Worm (Caenorhabditis elegans): ENCODE data around the gene T05B4.9.

T05B4.9 gene

ce11 chrV:4138688-4139087 is 20.5 kb upstream of the T05B4.9 start, which contains the start of gene lgc-29:
TSS of gene lgc-29 (plus strand) at chrV:4138988.
- TF ChIP-seq grh-1 (GFP tag; IDR thresholded peaks at IDR 0.05), result no peak
- no peak for TF ChIP-seq nhr-71 (tag; optimal IDR thresholded peaks at IDR 0.05)
- TF ChIP-seq sptf-1 (tag; optimal IDR thresholded peaks at IDR 0.05), result no peak
- TF ChIP-seq mdl-1 (tag; optimal IDR thresholded peaks at IDR 0.05), result no peak
- no peak for TF ChIP-seq hlh-4 (tag; optimal IDR thresholded peaks at IDR 0.05)

- TF ChIP-seq swsn-7 (tag; optimal IDR thresholded peaks at IDR 0.05), result no peak
- no peak for TF ChIP-seq nhr-237 (tag; optimal IDR thresholded peaks at IDR 0.05)
- TF ChIP-seq nhr-19 (GFP tag; conservative IDR thresholded peaks at IDR 0.05), result no peak
- no peak for TF ChIP-seq egl-27 (tag; optimal IDR thresholded peaks at IDR 0.05)
- no peak for TF ChIP-seq efl-3 (GFP tag; optimal IDR thresholded peaks at IDR 0.05)
- no peak for TF ChIP-seq unc-30 (tag; optimal IDR thresholded peaks at IDR 0.05)
- no peak for TF ChIP-seq zag-1 (tag; optimal IDR thresholded peaks at IDR 0.05)
- no peak for TF ChIP-seq mef-2 (tag; optimal IDR thresholded peaks at IDR 0.05)
- no peak for TF ChIP-seq sox-4 (tag; optimal IDR thresholded peaks at IDR 0.05)
- TF ChIP-seq Y116A8C.19 (tag; optimal IDR thresholded peaks at IDR 0.05; ENCODE audit: borderline replicate concordance), result no peak
- no peak for TF ChIP-seq ceh-88 (GFP tag; IDR thresholded peaks at IDR 0.05)
Observed at ce11 chrV:4134728-4135127, 16.5 kb upstream of the T05B4.9 start, which contains the start of gene lgc-1. TSS of gene lgc-1 (plus strand) at chrV:4135028.

ce11 chrV:4131471-4131939 is 13.3 kb upstream of the T05B4.9 start, which contains the start of gene nhr-57:
TSS of gene nhr-57 (plus strand) at chrV:4131889.
- TF ChIP-seq ces-1 (GFP tag; optimal IDR thresholded peaks at IDR 0.05) (no peak), ztf-11 (tag; optimal IDR thresholded peaks at IDR 0.05) (no peak), snpc-4 (tag; optimal IDR thresholded peaks at IDR 0.05) (no peak), grh-1 (GFP tag; IDR thresholded peaks at IDR 0.05) (peak; percentile 57), fkh-8 (tag; optimal IDR thresholded peaks at IDR 0.05) (peak; percentile 51), blmp-1 (tag; optimal IDR thresholded peaks at IDR 0.05) (peak; percentile 93), lin-15B (tag; optimal IDR thresholded peaks at IDR 0.05) (no peak), ceh-90 (tag; optimal IDR thresholded peaks at IDR 0.05) (no peak), jun-1 (tag; optimal IDR thresholded peaks at IDR 0.05) (peak; percentile 26), ztf-4 (tag; optimal IDR thresholded peaks at IDR 0.05) (peak; percentile 20), nhr-84 (tag; optimal IDR thresholded peaks at IDR 0.05) (no peak), nhr-90 (tag; optimal IDR thresholded peaks at IDR 0.05; ENCODE audit: poor library complexity) (peak; percentile 79), elt-2 (tag; optimal IDR thresholded peaks at IDR 0.05) (peak; percentile 43), pag-3 (tag; optimal IDR thresholded peaks at IDR 0.05; ENCODE audit: borderline replicate concordance, insufficient read depth) (no peak), unc-98 (GFP tag; IDR thresholded peaks at IDR 0.05) (no peak), pqm-1 (tag; optimal IDR thresholded peaks at IDR 0.05) (no peak), nhr-77 (tag; optimal IDR thresholded peaks at IDR 0.05) (peak; percentile 83), hpl-2 (GFP tag; optimal IDR thresholded peaks at IDR 0.05) (no peak), C34B4.2 (tag; optimal IDR thresholded peaks at IDR 0.05) (no peak), nhr-20 (tag; optimal IDR thresholded peaks at IDR 0.05) (peak; percentile 92), zag-1 (tag; optimal IDR thresholded peaks at IDR 0.05) (no peak), lin-39 (tag; optimal IDR thresholded peaks at IDR 0.05) (no peak), unc-130 (tag; optimal IDR thresholded peaks at IDR 0.05) (peak; percentile 20), sup-37 (GFP tag; optimal IDR thresholded peaks at IDR 0.05) (peak; percentile 54), ceh-88 (GFP tag; IDR thresholded peaks at IDR 0.05) (0 out of 2 replicates have a peak, but pooled peaks have one; percentile 24), C16A3.4 (tag; optimal IDR thresholded peaks at IDR 0.05) (peak; percentile 59), nhr-237 (tag; optimal IDR thresholded peaks at IDR 0.05) (peak; percentile 7), vab-15 (tag; optimal IDR thresholded peaks at IDR 0.05) (no peak), mep-1 (tag; optimal IDR thresholded peaks at IDR 0.05) (peak; percentile 50), snu-23 (GFP tag; optimal IDR thresholded peaks at IDR 0.05) (peak; percentile 76), egl-27 (tag; optimal IDR thresholded peaks at IDR 0.05) (peak in 1 of 2 experiments; percentile 7), elt-3 (tag; optimal IDR thresholded peaks at IDR 0.05) (peak in 3 of 6 experiments; percentile 39 to 98 (median 89)), nhr-47 (tag; optimal IDR thresholded peaks at IDR 0.05) (peak; percentile 64), nhr-12 (tag; optimal IDR thresholded peaks at IDR 0.05) (no peak), nhr-11 (tag; optimal IDR thresholded peaks at IDR 0.05) (no peak), fos-1 (tag; optimal IDR thresholded peaks at IDR 0.05) (peak; percentile 64), lin-35 (GFP tag; optimal IDR thresholded peaks at IDR 0.05) (peak; percentile 29 to 66), ceh-82 (tag; optimal IDR thresholded peaks at IDR 0.05) (peak in 1 of 3 experiments; percentile 32)
